Worm (Caenorhabditis elegans): ENCODE measurements around the gene C25H3.14.

Gene C25H3.14

DNA sequence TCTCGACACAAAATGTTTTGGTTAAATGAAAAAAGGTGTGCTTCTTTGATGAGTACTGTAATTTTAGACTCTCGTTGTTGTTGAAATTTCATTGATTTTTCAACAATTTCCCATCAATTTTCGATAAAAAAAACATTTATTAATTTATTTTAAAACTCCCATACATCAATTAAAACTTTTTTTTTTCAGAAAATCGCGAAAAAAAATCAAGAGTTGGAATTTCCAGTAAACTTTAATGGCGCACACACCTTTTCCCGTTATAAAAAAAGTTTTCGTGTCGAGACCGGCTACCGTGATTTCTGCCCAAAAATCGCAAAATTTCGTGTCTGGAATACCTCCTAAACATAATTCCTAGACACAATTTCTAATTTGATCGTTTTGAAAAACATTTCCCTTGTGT lies at the start of gene C25H3.14:
C25H3.14 (plus strand) TSS at position 301 of the 400 bp plus-strand sequence.
- TF ChIP-seq T07F8.4 (tag; optimal IDR thresholded peaks at IDR 0.05) (no peak), ztf-6 (GFP tag; IDR thresholded peaks at IDR 0.05) (no peak)

ce11 chrII:5646942-5647341 lies 48.0 kb upstream of the C25H3.14 start, which contains the start of gene F59E12.9:
Gene F59E12.9, minus strand, starts transcription at chrII:5647042.
- TF ChIP-seq attf-6 (GFP tag; IDR thresholded peaks at IDR 0.05) (no peak), fkh-3 (tag; optimal IDR thresholded peaks at IDR 0.05) (no peak), zfh-2 (GFP tag; conservative IDR thresholded peaks at IDR 0.05) (no peak), nfya-2 (GFP tag; IDR thresholded peaks at IDR 0.05) (no peak), dpl-1 (GFP tag; optimal IDR thresholded peaks at IDR 0.05) (no peak), madf-6 (GFP tag; IDR thresholded peaks at IDR 0.05) (no peak), nhr-90 (tag; optimal IDR thresholded peaks at IDR 0.05) (no peak), ztf-3 (GFP tag; optimal IDR thresholded peaks at IDR 0.05) (no peak), B0019.2 (GFP tag; conservative IDR thresholded peaks at IDR 0.05) (no peak), lin-40 (tag; optimal IDR thresholded peaks at IDR 0.05) (no peak), lsl-1 (GFP tag; optimal IDR thresholded peaks at IDR 0.05) (no peak), mes-4 (tag; optimal IDR thresholded peaks at IDR 0.05) (no peak), ceh-58 (GFP tag; IDR thresholded peaks at IDR 0.05) (no peak), nfya-1 (tag; optimal IDR thresholded peaks at IDR 0.05; ENCODE audit: borderline replicate concordance, insufficient read depth) (no peak), F37B4.10 (GFP tag; IDR thresholded peaks at IDR 0.05) (no peak), cebp-2 (GFP tag; IDR thresholded peaks at IDR 0.05) (no peak), ztf-18 (tag; optimal IDR thresholded peaks at IDR 0.05) (no peak), ama-1 (optimal IDR thresholded peaks at IDR 0.05) (no peak), ama-1 (GFP tag; optimal IDR thresholded peaks at IDR 0.05) (no peak)

DNA sequence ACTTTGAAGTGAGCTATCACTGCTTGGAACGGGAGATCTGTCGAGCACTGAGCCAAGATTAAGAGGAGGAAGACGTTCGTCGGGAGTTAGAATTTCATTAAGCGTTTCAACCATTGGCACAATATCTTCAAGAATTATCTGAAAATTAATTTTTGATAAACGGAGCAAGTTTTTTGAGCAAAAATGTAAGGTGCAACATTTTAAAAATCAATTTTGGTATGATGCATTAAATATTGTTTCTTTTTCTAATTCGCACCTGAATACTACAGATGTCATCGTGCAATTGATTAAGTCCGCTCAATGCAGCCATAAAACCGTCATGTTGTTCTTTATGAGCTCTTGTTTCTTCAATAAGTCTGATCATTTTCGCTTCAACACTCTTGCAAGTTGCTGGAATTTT lies 46.6 kb upstream of the C25H3.14 start, which contains the start of gene ddl-1:
ddl-1 (minus strand) TSS at position 101 of the 400 bp plus-strand sequence.
- no peak for TF ChIP-seq madf-6 (GFP tag; IDR thresholded peaks at IDR 0.05)
- no peak for TF ChIP-seq madf-8 (GFP tag; conservative IDR thresholded peaks at IDR 0.05)
- TF ChIP-seq Y79H2A.3 (GFP tag; conservative IDR thresholded peaks at IDR 0.05): no peak
- TF ChIP-seq snpc-3.4 (tag; optimal IDR thresholded peaks at IDR 0.05): no peak
- no peak for TF ChIP-seq repo-1 (tag; optimal IDR thresholded peaks at IDR 0.05)
- no peak for TF ChIP-seq let-526 (GFP tag; IDR thresholded peaks at IDR 0.05)
- TF ChIP-seq akir-1 (GFP tag; optimal IDR thresholded peaks at IDR 0.05): no peak
- no peak for TF ChIP-seq snpc-1.1 (tag; optimal IDR thresholded peaks at IDR 0.05; ENCODE audit: insufficient read depth)
- TF ChIP-seq bed-2 (GFP tag; IDR thresholded peaks at IDR 0.05): no peak
- TF ChIP-seq efl-1 (GFP tag; optimal IDR thresholded peaks at IDR 0.05): no peak

DNA sequence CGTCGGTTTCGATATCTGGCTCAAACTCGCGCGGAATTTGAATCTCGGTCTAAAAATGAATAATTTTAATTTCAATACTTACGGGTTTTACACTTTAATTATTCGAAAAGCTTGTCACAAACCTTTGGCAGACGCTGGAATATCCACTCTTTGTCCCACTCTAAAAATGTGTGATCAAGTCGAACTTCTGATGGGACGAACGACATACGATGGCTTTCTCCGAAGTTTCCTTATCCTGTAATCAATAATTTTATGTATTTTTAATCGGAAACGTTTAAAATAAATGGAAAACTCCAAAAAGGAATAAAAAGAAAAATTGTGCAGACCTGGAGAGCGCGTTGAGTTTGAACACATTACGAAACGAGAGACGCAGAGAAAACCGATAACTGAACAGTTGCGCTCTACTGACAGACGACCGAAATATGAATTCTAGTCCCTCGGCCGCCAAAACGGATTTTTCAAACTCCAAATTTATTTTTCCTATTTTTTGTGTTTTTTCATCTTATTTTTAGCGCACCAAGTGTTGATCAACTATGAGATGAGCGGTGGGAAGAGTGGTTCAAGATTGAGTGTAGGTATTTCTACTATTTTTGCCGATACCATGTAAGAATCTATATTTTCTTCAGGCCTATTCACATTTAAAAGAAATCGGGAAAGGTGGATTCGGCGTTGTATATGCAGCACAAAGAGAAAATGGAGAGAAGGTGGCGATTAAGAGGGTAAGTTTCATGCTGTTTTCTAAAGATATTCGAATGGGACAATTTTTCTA lies 45.5 kb upstream of the C25H3.14 start, which contains the start of the genes sam-4, F59E12.17 and zyg-1:
sam-4 (minus strand) TSS at position 51 of the 769 bp plus-strand sequence.
F59E12.17 (minus strand) TSS at position 235 of the 769 bp plus-strand sequence.
zyg-1 (plus strand) TSS at position 513 of the 769 bp plus-strand sequence.
- TF ChIP-seq nhr-80 (tag; optimal IDR thresholded peaks at IDR 0.05) (peak; percentile 4), aptf-2 (GFP tag; conservative IDR thresholded peaks at IDR 0.05) (peak; percentile 52; the same call in 1 of the 2 replicates), sptf-2 (GFP tag; optimal IDR thresholded peaks at IDR 0.05) (no peak), ceh-100 (GFP tag; IDR thresholded peaks at IDR 0.05) (peak; percentile 22; the same call in 1 of the 2 replicates), ceh-91 (GFP tag; IDR thresholded peaks at IDR 0.05) (peak; percentile 58; the same call in 1 of the 2 replicates), C06A6.2 (GFP tag; conservative IDR thresholded peaks at IDR 0.05) (no peak), akir-1 (GFP tag; optimal IDR thresholded peaks at IDR 0.05) (no peak), lin-40 (tag; optimal IDR thresholded peaks at IDR 0.05) (no peak), tlf-1 (GFP tag; optimal IDR thresholded peaks at IDR 0.05) (no peak), zim-3 (tag; optimal IDR thresholded peaks at IDR 0.05) (no peak), gei-17 (GFP tag; optimal IDR thresholded peaks at IDR 0.05) (no peak), nhr-120 (GFP tag; IDR thresholded peaks at IDR 0.05) (no peak), bed-2 (GFP tag; IDR thresholded peaks at IDR 0.05) (no peak), ztf-18 (tag; optimal IDR thresholded peaks at IDR 0.05) (peak; percentile 39), nhr-179 (tag; optimal IDR thresholded peaks at IDR 0.05) (no peak), D2030.7 (GFP tag; IDR thresholded peaks at IDR 0.05) (peak; percentile 82), aptf-3 (GFP tag; IDR thresholded peaks at IDR 0.05) (no peak), repo-1 (tag; optimal IDR thresholded peaks at IDR 0.05) (no peak), xnd-1 (tag; optimal IDR thresholded peaks at IDR 0.05) (peak; percentile 1)
